Fruit fly (Drosophila melanogaster): ENCODE data around the gene Exn.

DNA sequence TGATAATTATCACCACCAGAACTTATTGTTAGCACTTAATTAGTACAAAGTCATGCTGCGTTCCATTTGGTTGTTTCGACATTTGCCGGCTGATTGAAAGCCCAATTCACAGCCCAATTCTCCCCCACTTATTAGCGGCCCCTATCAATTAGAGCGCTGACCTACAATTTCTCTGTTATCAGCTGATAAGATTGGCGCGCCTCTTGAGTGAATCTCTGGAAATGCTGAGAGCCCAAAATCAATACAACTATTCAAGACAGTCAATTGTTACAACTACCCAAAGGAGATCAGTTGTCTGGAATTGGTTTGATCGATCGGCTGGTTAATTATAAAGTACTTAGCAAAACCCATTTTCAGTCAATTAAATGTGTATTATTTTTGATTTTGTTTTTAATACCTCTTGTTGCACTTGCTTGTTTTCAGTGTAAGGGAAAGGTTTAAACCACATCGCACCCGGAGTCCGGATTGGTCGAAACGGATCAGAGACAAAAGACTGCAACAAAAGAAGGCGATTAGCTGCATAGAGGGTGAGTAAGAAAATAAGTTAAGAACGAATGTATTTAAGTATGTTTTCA is 15.1 kb downstream of the Exn start:
- TF ChIP-seq CG7101 (tag; optimal IDR thresholded peaks at IDR 0.05) (no peak), tj (GFP tag; optimal IDR thresholded peaks at IDR 0.05) (no peak), Clk (GFP tag; optimal IDR thresholded peaks at IDR 0.05) (no peak), CG12768 (GFP tag; optimal IDR thresholded peaks at IDR 0.05) (no peak), CG7045 (GFP tag; optimal IDR thresholded peaks at IDR 0.05) (no peak), CG1620 (GFP tag; optimal IDR thresholded peaks at IDR 0.05) (no peak), Hr96 (GFP tag; optimal IDR thresholded peaks at IDR 0.05) (no peak), CG11617 (GFP tag; optimal IDR thresholded peaks at IDR 0.05) (no peak), kay (GFP tag; ENCODE audit: borderline replicate concordance) (no peak), cnc (optimal IDR thresholded peaks at IDR 0.05) (no peak), bab1 (GFP tag; optimal IDR thresholded peaks at IDR 0.05) (no peak), toe (GFP tag; optimal IDR thresholded peaks at IDR 0.05) (no peak)
